Fruit fly (Drosophila melanogaster) whole organism: ENCODE measurements around the gene CCAP.

Experiments
- CG8478 ChIP-seq: fragments of >200 bp; optimal IDR thresholded peaks from 2 replicates; lab custom pipeline; 2018; ENCODE audit warnings: inconsistent platforms
- EcR ChIP-seq, 2 experiments: fragments of >200 bp; optimal IDR thresholded peaks; 2 replicates each; lab custom pipeline; 2017; ENCODE audit warnings: missing biosample characterization in 2 of 2, missing genetic modification characterization in 2 of 2, missing genetic modification reagents in 2 of 2
- pan ChIP-seq: fragments of >200 bp; optimal IDR thresholded peaks from 2 replicates; lab custom pipeline; 2017
- psq ChIP-seq: fragments of >200 bp; optimal IDR thresholded peaks from 2 replicates; lab custom pipeline; 2017
- usp ChIP-seq: fragments of >200 bp; optimal IDR thresholded peaks from 2 replicates; lab custom pipeline; 2017; ENCODE audit warnings: missing biosample characterization, missing genetic modification characterization, mixed read lengths

dm6 chr3R:22667284-22667958, 34.5 kb downstream of the CCAP start:
- TF ChIP-seq psq (lab: Kevin White, UChicago) (no peak), CG8478 (lab: Kevin White, UChicago) (no peak), EcR (GFP tag; optimal IDR thresholded peaks at IDR 0.05; lab: Kevin White, UChicago) (no peak), usp (GFP tag; lab: Kevin White, UChicago) (no peak), pan (lab: Kevin White, UChicago) (no peak)
